Fruit fly (Drosophila melanogaster) whole organism, adult: ENCODE data around the gene TTLL1B.

ENCODE experiments used
- CG14711 ChIP-seq: fragments of 200-800 bp; sonication (Bioruptor generic); optimal IDR thresholded peaks from 2 replicates; lab custom pipeline; 2018; ENCODE audit warnings: missing biosample characterization, mild to moderate bottlenecking, missing genetic modification characterization, moderate library complexity
- CG33017 ChIP-seq: fragments of 200-800 bp; sonication (Bioruptor generic); optimal IDR thresholded peaks from 2 replicates; lab custom pipeline; 2018; ENCODE audit warnings: missing biosample characterization, mild to moderate bottlenecking, missing genetic modification characterization, moderate library complexity
- CG5204 ChIP-seq: fragments of 200-800 bp; sonication (Bioruptor generic); optimal IDR thresholded peaks from 2 replicates; lab custom pipeline; 2016; ENCODE audit warnings: missing biosample characterization, missing genetic modification characterization
- CG7045 ChIP-seq: fragments of 200-800 bp; sonication (Bioruptor generic); optimal IDR thresholded peaks from 2 replicates; lab custom pipeline; 2017; ENCODE audit warnings: missing biosample characterization, mild to moderate bottlenecking, missing genetic modification characterization
- Crg-1 ChIP-seq: fragments of 200-800 bp; sonication (Bioruptor generic); optimal IDR thresholded peaks from 2 replicates; lab custom pipeline; 2016; ENCODE audit warnings: missing biosample characterization, missing genetic modification characterization
- Mnt ChIP-seq: fragments of 200-800 bp; sonication (Bioruptor generic); optimal IDR thresholded peaks from 2 replicates; lab custom pipeline; 2016; ENCODE audit warnings: missing biosample characterization, mild to moderate bottlenecking, missing genetic modification characterization
- bab1 ChIP-seq: fragments of 200-800 bp; sonication (Bioruptor generic); optimal IDR thresholded peaks from 3 replicates; lab custom pipeline; 2019; ENCODE audit warnings: missing biosample characterization, mild to moderate bottlenecking, missing genetic modification characterization, moderate library complexity
- kay ChIP-seq: fragments of 200-800 bp; sonication (Bioruptor generic); peaks from one replicate; lab custom pipeline; 2016; ENCODE audit warnings: missing biosample characterization, missing genetic modification characterization, borderline replicate concordance
- ovo ChIP-seq: fragments of 200-800 bp; sonication (Bioruptor generic); optimal IDR thresholded peaks from 2 replicates; lab custom pipeline; 2016; ENCODE audit warnings: missing biosample characterization, missing genetic modification characterization
- pad ChIP-seq: fragments of 200-800 bp; sonication (Bioruptor generic); optimal IDR thresholded peaks from 3 replicates; lab custom pipeline; 2017; ENCODE audit warnings: missing biosample characterization, missing genetic modification characterization, mild to moderate bottlenecking, moderate library complexity, missing genetic modification reagents
- toe ChIP-seq: fragments of 200-800 bp; sonication (Bioruptor generic); optimal IDR thresholded peaks from 2 replicates; lab custom pipeline; 2016; ENCODE audit warnings: missing biosample characterization, missing genetic modification characterization

DNA sequence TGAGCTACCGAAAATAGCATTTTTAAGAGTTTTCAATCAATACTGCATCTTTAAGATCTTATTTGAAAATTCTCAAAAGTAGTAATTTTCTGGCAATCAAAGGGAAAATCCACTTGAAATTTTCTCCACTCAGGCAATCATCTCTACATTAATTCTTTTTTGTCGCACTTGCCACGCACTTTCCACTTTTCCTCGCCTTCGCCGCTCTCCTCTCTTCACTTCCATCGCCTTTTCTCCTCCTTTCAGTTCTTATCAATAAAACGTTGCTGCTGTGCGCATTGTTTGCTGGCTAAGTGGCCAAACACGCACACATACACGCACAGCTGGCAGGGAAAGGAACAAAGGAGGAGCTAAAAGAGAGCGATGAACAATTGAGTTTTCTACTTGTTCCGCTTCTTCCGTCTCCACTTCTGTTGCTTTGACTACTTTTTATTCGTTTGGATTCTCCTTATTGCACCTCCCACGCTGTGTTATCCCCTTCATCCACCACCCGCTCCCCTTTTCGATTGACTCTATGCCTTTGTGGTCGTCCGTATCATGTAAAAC is 25.0 kb upstream of the TTLL1B start:
- no peak for TF ChIP-seq CG33017 (tag; lab: Kevin White, UChicago)
- no peak for TF ChIP-seq CG7045
- TF ChIP-seq ovo (GFP tag; lab: Kevin White, UChicago): no peak
- TF ChIP-seq kay (GFP tag; lab: Kevin White, UChicago): no peak
- no peak for TF ChIP-seq bab1 (GFP tag; lab: Kevin White, UChicago)
- no peak for TF ChIP-seq pad
- no peak for TF ChIP-seq Crg-1
- TF ChIP-seq CG5204 (GFP tag; lab: Kevin White, UChicago): no peak
- no peak for TF ChIP-seq toe
- no peak for TF ChIP-seq CG14711
- no peak for TF ChIP-seq Mnt
